Worm (Caenorhabditis elegans) whole organism, L4 larva: ENCODE data around the gene Y51H4A.937.
"Not testable (repeated sequence)": the region's sequence is repeated elsewhere in the genome, so short reads cannot be mapped to it uniquely, and the experiment has no call there.

Source experiments
- D1046.2 ChIP-seq: fragments of 200-800 bp; sonication (Bioruptor generic); IDR thresholded peaks from 2 replicates; pipeline ENCODE4 v1.3.6; 2022; ENCODE audit warnings: missing genetic modification characterization, missing compliant biosample characterization
- F10B5.3 ChIP-seq: sonication (generic microtip); optimal IDR thresholded peaks from 2 replicates; lab custom pipeline; 2016; ENCODE audit warnings: mild to moderate bottlenecking, missing genetic modification characterization, missing compliant biosample characterization
- F49E8.2 ChIP-seq: sonication (generic microtip); optimal IDR thresholded peaks from 2 replicates; lab custom pipeline; 2016; ENCODE audit warnings: missing compliant biosample characterization, mild to moderate bottlenecking, missing genetic modification characterization, borderline replicate concordance
- T26A8.4 ChIP-seq: fragments of 200-800 bp; sonication (Bioruptor generic); IDR thresholded peaks from 2 replicates; pipeline ENCODE4 v1.3.6; 2022; ENCODE audit warnings: missing genetic modification characterization, missing compliant biosample characterization
- Y105C5A.15 ChIP-seq: fragments of 200-800 bp; sonication (Bioruptor generic); IDR thresholded peaks from 2 replicates; pipeline ENCODE4 v1.3.6; 2022; ENCODE audit warnings: missing genetic modification characterization, missing compliant biosample characterization
- Y48G9A.11 ChIP-seq: fragments of 200-800 bp; sonication (Bioruptor generic); IDR thresholded peaks from 2 replicates; pipeline ENCODE4 v1.3.6; 2022; ENCODE audit warnings: missing genetic modification reagents, missing genetic modification characterization, missing compliant biosample characterization
- ZK337.2 ChIP-seq: fragments of 200-800 bp; sonication (Bioruptor generic); IDR thresholded peaks from 2 replicates; pipeline ENCODE4 v1.3.6; 2022; ENCODE audit warnings: missing genetic modification reagents, missing genetic modification characterization, missing compliant biosample characterization
- aha-1 ChIP-seq: fragments of 150-350 bp; peaks from one replicate; lab custom pipeline; 2014; ENCODE audit warnings: missing biosample characterization, missing genetic modification characterization
- arid-1 ChIP-seq: fragments of 200-800 bp; sonication (Bioruptor generic); conservative IDR thresholded peaks from 2 replicates; pipeline ENCODE4 v1.3.6; 2022; ENCODE audit warnings: missing genetic modification reagents, missing genetic modification characterization, missing compliant biosample characterization
- ceh-28 ChIP-seq: fragments of 150-350 bp; optimal IDR thresholded peaks from 2 replicates; lab custom pipeline; 2014; ENCODE audit warnings: missing biosample characterization, missing genetic modification reagents, missing genetic modification characterization
- ceh-62 ChIP-seq: sonication (generic microtip); optimal IDR thresholded peaks from 2 replicates; lab custom pipeline; 2017; ENCODE audit warnings: missing biosample characterization, missing genetic modification characterization
- cey-2 ChIP-seq: sonication (generic microtip); optimal IDR thresholded peaks from 3 replicates; lab custom pipeline; 2017; ENCODE audit warnings: missing genetic modification characterization, mild to moderate bottlenecking, missing compliant biosample characterization, antibody characterized with exemption, borderline replicate concordance; ENCODE audit not compliant: insufficient read depth
- daf-16 ChIP-seq, 3 experiments: sonication (generic microtip); optimal IDR thresholded peaks; 2 replicates each; lab custom pipeline; 2016 to 2017; ENCODE audit warnings: missing genetic modification characterization in 3 of 3, missing genetic modification reagents in 3 of 3, mild to moderate bottlenecking in 2 of 3, missing compliant biosample characterization in 2 of 3, missing biosample characterization in 1 of 3, moderate library complexity in 1 of 3
- dmd-8 ChIP-seq: fragments of 200-800 bp; sonication (Bioruptor generic); IDR thresholded peaks from 2 replicates; pipeline ENCODE4 v1.3.6; 2022; ENCODE audit warnings: missing genetic modification characterization, missing compliant biosample characterization
- dpl-1 ChIP-seq: fragments of 150-350 bp; optimal IDR thresholded peaks from 2 replicates; lab custom pipeline; 2014; ENCODE audit warnings: missing biosample characterization, missing genetic modification reagents, missing genetic modification characterization
- duxl-1 ChIP-seq: sonication (generic microtip); optimal IDR thresholded peaks from 2 replicates; lab custom pipeline; 2016; ENCODE audit warnings: mild to moderate bottlenecking, missing genetic modification characterization, moderate library complexity, missing compliant biosample characterization; ENCODE audit not compliant: poor library complexity
- dve-1 ChIP-seq: sonication (generic microtip); optimal IDR thresholded peaks from 2 replicates; lab custom pipeline; 2017; ENCODE audit warnings: antibody characterized with exemption, mild to moderate bottlenecking, missing genetic modification characterization, missing compliant biosample characterization; ENCODE audit not compliant: insufficient read depth
- fos-1 ChIP-seq: fragments of 150-350 bp; optimal IDR thresholded peaks from 2 replicates; lab custom pipeline; 2014; ENCODE audit warnings: missing biosample characterization, missing genetic modification characterization
- hif-1 ChIP-seq, 2 experiments: sonication (generic microtip); optimal IDR thresholded peaks; 2 replicates each; lab custom pipeline; 2016 to 2017; ENCODE audit warnings: missing compliant biosample characterization in 2 of 2, missing genetic modification characterization in 2 of 2, missing genetic modification reagents in 2 of 2, missing genotype in 2 of 2, mild to moderate bottlenecking in 1 of 2
- lin-13 ChIP-seq: fragments of 150-350 bp; optimal IDR thresholded peaks from 2 replicates; lab custom pipeline; 2014; ENCODE audit warnings: missing biosample characterization, missing genetic modification reagents, missing genetic modification characterization
- lin-15B ChIP-seq: fragments of 150-350 bp; sonication (generic microtip); optimal IDR thresholded peaks from 3 replicates; lab custom pipeline; 2014; ENCODE audit warnings: missing biosample characterization, missing genetic modification characterization
- lin-38 ChIP-seq: fragments of 200-800 bp; sonication (Bioruptor generic); IDR thresholded peaks from 2 replicates; pipeline ENCODE4 v1.3.6; 2022; ENCODE audit warnings: missing genetic modification reagents, missing genetic modification characterization, missing compliant biosample characterization
- lir-3 ChIP-seq: sonication (generic microtip); optimal IDR thresholded peaks from 2 replicates; lab custom pipeline; 2016; ENCODE audit warnings: mild to moderate bottlenecking, missing genetic modification characterization, missing compliant biosample characterization
- lsy-2 ChIP-seq, 2 experiments: fragments of 150-350 bp in 1 of 2; sonication (generic microtip) in 1 of 2; optimal IDR thresholded peaks; 2 replicates each; lab custom pipeline; 2014 to 2017; ENCODE audit warnings: missing biosample characterization in 2 of 2, missing genetic modification characterization in 2 of 2
- madf-5 ChIP-seq, 2 experiments: fragments of 200-800 bp; sonication (Bioruptor generic); IDR thresholded peaks; 2 replicates each; pipeline ENCODE4 v1.3.6; 2022; ENCODE audit warnings: missing compliant biosample characterization in 2 of 2, missing genetic modification characterization in 2 of 2
- nhr-102 ChIP-seq: sonication (generic microtip); optimal IDR thresholded peaks from 2 replicates; lab custom pipeline; 2016; ENCODE audit warnings: mild to moderate bottlenecking, missing genetic modification characterization, moderate library complexity, missing compliant biosample characterization
- nhr-237 ChIP-seq: sonication (generic microtip); optimal IDR thresholded peaks from 2 replicates; lab custom pipeline; 2017; ENCODE audit warnings: missing biosample characterization, missing genetic modification characterization
- nhr-6 ChIP-seq: fragments of 150-350 bp; optimal IDR thresholded peaks from 2 replicates; lab custom pipeline; 2014; ENCODE audit warnings: missing biosample characterization, missing genetic modification characterization
- nhr-76 ChIP-seq: fragments of 150-350 bp; optimal IDR thresholded peaks from 2 replicates; lab custom pipeline; 2014; ENCODE audit warnings: missing biosample characterization, missing genetic modification characterization
- pha-4 ChIP-seq, 2 experiments: fragments of 150-350 bp in 1 of 2; fragments of 200-800 bp in 1 of 2; sonication (Bioruptor generic) in 1 of 2; IDR thresholded peaks in 1 of 2; optimal IDR thresholded peaks in 1 of 2; 2 replicates each; pipeline versions ENCODE4 v1.3.6 to Lab custom; 2014 to 2022; ENCODE audit warnings: missing genetic modification characterization in 2 of 2, missing genetic modification reagents in 2 of 2, missing biosample characterization in 1 of 2, missing compliant biosample characterization in 1 of 2
- php-3 ChIP-seq: fragments of 200-800 bp; sonication (Bioruptor generic); IDR thresholded peaks from 2 replicates; pipeline ENCODE4 v1.3.6; 2022; ENCODE audit warnings: missing genetic modification reagents, missing genetic modification characterization, missing compliant biosample characterization
- pqm-1 ChIP-seq: sonication (generic microtip); optimal IDR thresholded peaks from 2 replicates; lab custom pipeline; 2017; ENCODE audit warnings: missing biosample characterization, missing genetic modification characterization
- sdz-12 ChIP-seq: fragments of 200-800 bp; sonication (Bioruptor generic); optimal IDR thresholded peaks from 2 replicates; lab custom pipeline; 2018; ENCODE audit warnings: mild to moderate bottlenecking, missing genetic modification characterization, missing compliant biosample characterization
- skn-1 ChIP-seq: fragments of 150-350 bp; optimal IDR thresholded peaks from 2 replicates; lab custom pipeline; 2014; ENCODE audit warnings: missing biosample characterization, missing genetic modification characterization
- snpc-1.2 ChIP-seq: fragments of 200-800 bp; sonication (Bioruptor generic); IDR thresholded peaks from 2 replicates; pipeline ENCODE4 v1.3.6; 2022; ENCODE audit warnings: missing genetic modification reagents, missing genetic modification characterization, missing compliant biosample characterization
- spr-1 ChIP-seq: sonication (generic microtip); optimal IDR thresholded peaks from 2 replicates; lab custom pipeline; 2016; ENCODE audit warnings: mild to moderate bottlenecking, missing genetic modification characterization, missing compliant biosample characterization
- tra-1 ChIP-seq: fragments of 200-800 bp; sonication (Bioruptor generic); IDR thresholded peaks from 2 replicates; pipeline ENCODE4 v1.3.6; 2022; ENCODE audit warnings: missing genetic modification reagents, missing genetic modification characterization, missing compliant biosample characterization
- unc-62 ChIP-seq, 3 experiments: fragments of 150-350 bp in 1 of 3; sonication (generic microtip); optimal IDR thresholded peaks in 2 of 3; peaks in 1 of 3; 1 replicate in 1 of 3; 2 replicates in 2 of 3; lab custom pipeline; 2014 to 2017; ENCODE audit warnings: missing biosample characterization in 3 of 3, missing genetic modification characterization in 3 of 3, missing genetic modification reagents in 3 of 3, missing genotype in 1 of 3
- vab-7 ChIP-seq: fragments of 200-800 bp; sonication (Bioruptor generic); IDR thresholded peaks from 2 replicates; pipeline ENCODE4 v1.3.6; 2022; ENCODE audit warnings: missing genetic modification reagents, missing genetic modification characterization, missing compliant biosample characterization
- zag-1 ChIP-seq: fragments of 150-350 bp; optimal IDR thresholded peaks from 2 replicates; lab custom pipeline; 2014; ENCODE audit warnings: missing biosample characterization, missing genetic modification characterization
- zfp-3 ChIP-seq: fragments of 200-800 bp; sonication (Bioruptor generic); conservative IDR thresholded peaks from 2 replicates; pipeline ENCODE4 v1.3.6; 2022; ENCODE audit warnings: missing genetic modification reagents, missing genetic modification characterization, missing compliant biosample characterization
- zip-11 ChIP-seq: fragments of 200-800 bp; sonication (Bioruptor generic); IDR thresholded peaks from 2 replicates; pipeline ENCODE4 v1.3.6; 2022; ENCODE audit warnings: missing genetic modification characterization, missing compliant biosample characterization

Y51H4A.937 gene

DNA sequence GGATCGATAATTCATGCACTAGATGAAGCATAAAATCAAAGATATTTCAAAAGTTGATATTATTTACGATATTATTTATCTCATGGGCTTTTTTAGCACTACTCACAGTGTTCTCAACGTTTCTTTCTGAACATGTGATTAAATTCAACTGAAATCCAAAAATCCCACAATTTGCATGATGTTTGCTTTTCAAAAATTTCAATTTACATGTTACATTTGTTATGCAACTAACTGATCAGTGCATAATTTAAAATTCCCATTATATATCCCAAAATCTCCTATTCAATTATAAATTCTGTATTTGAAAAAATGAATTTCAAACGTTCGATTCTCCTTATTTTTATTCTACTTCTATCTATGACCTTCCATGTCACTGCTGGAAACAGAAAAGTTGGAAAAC is at the start of gene Y51H4A.937:
Gene Y51H4A.937, plus strand, starts transcription at position 301 of the 400 bp plus-strand sequence.
- TF ChIP-seq aha-1 (tag; lab: Kevin White, UChicago) = peak; percentile 84
- no peak for TF ChIP-seq lir-3 (tag; lab: Kevin White, UChicago)
- TF ChIP-seq duxl-1 = no peak
- no peak for TF ChIP-seq php-3 (GFP tag; lab: Robert Waterston, UW)

DNA sequence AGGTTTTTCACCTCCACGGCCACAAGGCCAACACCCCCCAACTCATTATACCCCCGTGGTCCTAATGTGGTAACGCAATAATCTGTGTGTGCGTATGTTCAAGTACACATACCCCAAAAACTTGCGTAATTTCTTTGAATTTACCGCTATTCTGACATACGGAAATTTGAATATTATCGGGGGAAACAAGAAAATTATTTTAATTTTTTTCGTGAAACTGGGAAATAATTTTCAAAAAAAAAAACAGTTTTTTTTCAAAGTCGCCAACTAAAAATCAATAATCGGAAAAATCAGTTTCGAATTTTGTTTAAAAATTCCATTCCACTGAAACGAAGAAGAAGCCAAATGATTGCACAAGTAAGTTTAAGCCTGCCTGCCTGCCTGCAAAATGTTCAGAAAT is 47.6 kb upstream of the Y51H4A.937 start, which contains the start of gene Y51H4A.938:
Gene Y51H4A.938, plus strand, starts transcription at position 301 of the 400 bp plus-strand sequence.
- not testable (repeated sequence) for TF ChIP-seq ZK337.2 (GFP tag; lab: Robert Waterston, UW); dpl-1 (GFP tag; lab: Kevin White, UChicago); nhr-76 (tag; lab: Kevin White, UChicago)

- TF ChIP-seq arid-1 (GFP tag; lab: Robert Waterston, UW) = 0 out of 2 replicates have a peak, but pooled peaks have one; percentile 38
- peak; percentile 95 for TF ChIP-seq snpc-1.2 (GFP tag; lab: Robert Waterston, UW)
- TF ChIP-seq vab-7 = peak; percentile 63
- TF ChIP-seq pha-4 (GFP tag; IDR thresholded peaks at IDR 0.05; lab: Robert Waterston, UW) = peak; percentile 28; the same call in 1 of the 2 replicates
- TF ChIP-seq pha-4 (tag; optimal IDR thresholded peaks at IDR 0.05; lab: Kevin White, UChicago) = not testable (repeated sequence)
- TF ChIP-seq zip-11 (GFP tag; lab: Robert Waterston, UW) = peak; percentile 9; the same call in 1 of the 2 replicates
- TF ChIP-seq Y48G9A.11 = 0 out of 2 replicates have a peak, but pooled peaks have one; percentile 21
- TF ChIP-seq D1046.2 (GFP tag; lab: Robert Waterston, UW) = 0 out of 2 replicates have a peak, but pooled peaks have one; percentile 15
- peak; percentile 60 for TF ChIP-seq lin-38 (GFP tag; lab: Robert Waterston, UW)
- 0 out of 4 replicates have a peak, but pooled peaks of 1 of the 2 experiments have one; percentile 62 for TF ChIP-seq madf-5 (GFP tag; IDR thresholded peaks at IDR 0.05; lab: Robert Waterston, UW)
Observed at ce11 chrIV:16482143-16482542, 46.3 kb upstream of the Y51H4A.937 start.

DNA sequence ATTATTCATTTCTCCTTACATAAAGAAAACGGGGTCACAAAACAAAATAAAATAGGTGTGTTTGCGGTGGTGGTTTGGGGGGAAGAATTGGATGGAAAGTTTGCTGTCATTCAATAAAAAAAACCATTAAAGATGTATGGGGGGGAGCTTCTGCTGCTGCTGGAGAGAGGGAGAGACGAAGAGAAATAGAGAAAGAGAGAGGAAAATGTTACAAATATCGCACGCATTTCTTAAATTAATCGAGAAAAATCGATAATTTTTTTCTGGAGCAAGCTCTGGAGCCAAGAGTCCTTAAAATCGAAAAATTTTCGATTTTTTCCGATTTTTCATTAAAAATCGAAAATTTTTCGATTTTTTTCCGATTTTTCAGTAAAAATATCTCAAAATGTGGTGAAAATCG is 45.7 kb upstream of the Y51H4A.937 start:
- TF ChIP-seq skn-1 (tag; lab: Kevin White, UChicago) (no peak), zag-1 (tag; lab: Kevin White, UChicago) (no peak), dve-1 (tag; lab: Kevin White, UChicago) (peak; percentile 22), nhr-102 (tag; lab: Kevin White, UChicago) (no peak), madf-5 (GFP tag; IDR thresholded peaks at IDR 0.05; lab: Robert Waterston, UW) (no peak; a peak in 1 of 4 replicates), tra-1 (GFP tag; lab: Robert Waterston, UW) (no peak), nhr-6 (tag; lab: Kevin White, UChicago) (no peak), hif-1 (tag; optimal IDR thresholded peaks at IDR 0.05; lab: Kevin White, UChicago) (peak in 1 of 2 experiments; percentile 60), sdz-12 (GFP tag; lab: Kevin White, UChicago) (no peak), nhr-237 (tag; lab: Kevin White, UChicago) (no peak), pqm-1 (tag; lab: Kevin White, UChicago) (no peak), F49E8.2 (no peak), lin-15B (no peak), unc-62 (GFP tag; optimal IDR thresholded peaks at IDR 0.05 in 1 of 2; lab: Kevin White, UChicago) (peak in 1 of 2 experiments; percentile 20), unc-62 (tag; optimal IDR thresholded peaks at IDR 0.05; lab: Kevin White, UChicago) (no peak), nhr-76 (tag; lab: Kevin White, UChicago) (no peak), dmd-8 (GFP tag; lab: Robert Waterston, UW) (0 out of 2 replicates have a peak, but pooled peaks have one; percentile 28), lsy-2 (tag; optimal IDR thresholded peaks at IDR 0.05; lab: Kevin White, UChicago) (no peak), ceh-62 (tag; lab: Kevin White, UChicago) (no peak), php-3 (GFP tag; lab: Robert Waterston, UW) (peak; percentile 58; the same call in 1 of the 2 replicates), daf-16 (GFP tag; optimal IDR thresholded peaks at IDR 0.05; lab: Kevin White, UChicago) (no peak), daf-16 (tag; optimal IDR thresholded peaks at IDR 0.05; lab: Kevin White, UChicago) (peak; percentile 40), Y105C5A.15 (GFP tag; lab: Robert Waterston, UW) (peak; percentile 36; the same call in 1 of the 2 replicates), fos-1 (tag; lab: Kevin White, UChicago) (no peak), cey-2 (tag; lab: Kevin White, UChicago) (no peak), zfp-3 (GFP tag; lab: Robert Waterston, UW) (0 out of 2 replicates have a peak, but pooled peaks have one; percentile 32), spr-1 (tag; lab: Kevin White, UChicago) (no peak), F10B5.3 (tag; lab: Kevin White, UChicago) (no peak), T26A8.4 (0 out of 2 replicates have a peak, but pooled peaks have one; percentile 11), ceh-28 (tag; lab: Kevin White, UChicago) (peak; percentile 58), lin-13 (no peak)
